Worm (Caenorhabditis elegans) whole organism, young adult: ENCODE measurements around the gene T11B7.1.

Experiments
- tbp1 ChIP-seq: fragments of 200-800 bp; sonication (Bioruptor generic); optimal IDR thresholded peaks from 2 replicates; lab custom pipeline; 2018; ENCODE audit warnings: mild to moderate bottlenecking, missing genetic modification characterization, missing compliant biosample characterization
- ztf-18 ChIP-seq: sonication (generic microtip); optimal IDR thresholded peaks from 2 replicates; lab custom pipeline; 2016; ENCODE audit warnings: missing genotype, mild to moderate bottlenecking, missing genetic modification characterization, missing compliant biosample characterization

- TF ChIP-seq tbp1 (GFP tag; lab: Kevin White, UChicago) (no peak), ztf-18 (tag; lab: Kevin White, UChicago) (no peak)
These were observed 22.9 kb upstream of the T11B7.1 start, which contains the start of gene T28C6.10 for ce11 chrIV:8817639-8818038.
